Worm (Caenorhabditis elegans) whole organism, late embryonic: ENCODE data around the gene nspg-11.

Experiments
- K09A11.1 ChIP-seq: sonication (generic microtip); optimal IDR thresholded peaks from 2 replicates; lab custom pipeline; 2017; ENCODE audit warnings: antibody characterized with exemption, mild to moderate bottlenecking, missing genetic modification characterization, missing compliant biosample characterization; ENCODE audit not compliant: insufficient read depth
- ama-1 ChIP-seq: fragments of 150-350 bp; optimal IDR thresholded peaks from 2 replicates; lab custom pipeline; 2014
- ceh-14 ChIP-seq: sonication (generic microtip); optimal IDR thresholded peaks from 2 replicates; lab custom pipeline; 2016; ENCODE audit warnings: missing genotype, missing genetic modification characterization, missing compliant biosample characterization
- ceh-48 ChIP-seq: sonication (generic microtip); optimal IDR thresholded peaks from 2 replicates; lab custom pipeline; 2016; ENCODE audit warnings: missing genetic modification characterization, inconsistent platforms, missing compliant biosample characterization
- fkh-10 ChIP-seq: fragments of 150-350 bp; optimal IDR thresholded peaks from 2 replicates; lab custom pipeline; 2014; ENCODE audit warnings: missing biosample characterization, missing genetic modification reagents, missing genetic modification characterization
- hlh-30 ChIP-seq: sonication (generic microtip); optimal IDR thresholded peaks from 2 replicates; lab custom pipeline; 2017; ENCODE audit warnings: antibody characterized with exemption, missing genetic modification characterization, missing compliant biosample characterization; ENCODE audit not compliant: insufficient read depth
- nfya-1 ChIP-seq: sonication (generic microtip); optimal IDR thresholded peaks from 2 replicates; lab custom pipeline; 2017; ENCODE audit warnings: missing genetic modification characterization, mild to moderate bottlenecking, missing compliant biosample characterization, antibody characterized with exemption, moderate library complexity
- nhr-11 ChIP-seq: fragments of 150-350 bp; optimal IDR thresholded peaks from 2 replicates; lab custom pipeline; 2014; ENCODE audit warnings: missing biosample characterization, missing genetic modification characterization
- pag-3 ChIP-seq: sonication (generic microtip); optimal IDR thresholded peaks from 2 replicates; lab custom pipeline; 2016; ENCODE audit warnings: missing compliant biosample characterization, missing genetic modification characterization, borderline replicate concordance
- unc-86 ChIP-seq: sonication (generic microtip); optimal IDR thresholded peaks from 2 replicates; lab custom pipeline; 2016; ENCODE audit warnings: missing genetic modification characterization, missing compliant biosample characterization

ce11 chrIV:9310935-9311566, 12.8 kb downstream of the nspg-11 start:
- TF ChIP-seq nhr-11 (tag; lab: Kevin White, UChicago) (no peak), fkh-10 (GFP tag; lab: Kevin White, UChicago) (no peak), ceh-48 (tag; lab: Kevin White, UChicago) (no peak), K09A11.1 (tag; lab: Kevin White, UChicago) (no peak), nfya-1 (tag; lab: Kevin White, UChicago) (no peak), pag-3 (no peak), ceh-14 (tag; lab: Kevin White, UChicago) (no peak), hlh-30 (tag; lab: Kevin White, UChicago) (no peak), unc-86 (tag; lab: Kevin White, UChicago) (no peak), ama-1 (lab: Kevin White, UChicago) (no peak)
